Worm (Caenorhabditis elegans): ENCODE data around the gene osm-12.

Gene osm-12

DNA sequence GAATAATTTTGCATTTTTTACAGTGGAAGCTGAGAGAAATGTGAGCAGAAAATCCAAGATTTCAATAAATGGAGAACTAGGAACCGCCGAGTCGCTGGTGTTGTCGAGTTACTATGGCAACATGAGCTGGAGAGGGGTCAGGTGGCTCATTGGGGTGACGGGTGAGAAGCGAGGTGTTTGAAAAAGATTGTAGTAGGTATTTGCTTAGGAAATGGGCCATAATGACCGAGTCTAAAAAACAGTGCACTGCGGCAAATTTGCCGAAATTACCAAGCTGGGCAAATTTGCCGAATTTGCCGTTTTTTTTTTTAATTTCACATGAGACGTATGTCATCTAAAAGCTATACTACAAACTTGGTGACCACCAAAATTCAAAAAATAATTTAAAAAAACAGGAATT lies at the start of gene osm-12:
osm-12 (minus strand) TSS at position 101 of the 400 bp plus-strand sequence.
- TF ChIP-seq ets-7 (tag; optimal IDR thresholded peaks at IDR 0.05), result no peak
- TF ChIP-seq B0310.2 (tag; optimal IDR thresholded peaks at IDR 0.05), result no peak
- no peak for TF ChIP-seq hmbx-1 (tag; optimal IDR thresholded peaks at IDR 0.05)
- no peak for TF ChIP-seq tbx-37 (GFP tag; conservative IDR thresholded peaks at IDR 0.05)
- TF ChIP-seq hnd-1 (tag; optimal IDR thresholded peaks at IDR 0.05), result no peak
- no peak for TF ChIP-seq scrt-1 (GFP tag; IDR thresholded peaks at IDR 0.05)
- TF ChIP-seq tra-4 (tag; optimal IDR thresholded peaks at IDR 0.05), result no peak
- no peak for TF ChIP-seq aly-1 (tag; optimal IDR thresholded peaks at IDR 0.05)
- TF ChIP-seq pes-1 (GFP tag; IDR thresholded peaks at IDR 0.05), result no peak
- TF ChIP-seq flt-1 (GFP tag; IDR thresholded peaks at IDR 0.05), result no peak
- no peak for TF ChIP-seq sea-1 (GFP tag; conservative IDR thresholded peaks at IDR 0.05)

DNA sequence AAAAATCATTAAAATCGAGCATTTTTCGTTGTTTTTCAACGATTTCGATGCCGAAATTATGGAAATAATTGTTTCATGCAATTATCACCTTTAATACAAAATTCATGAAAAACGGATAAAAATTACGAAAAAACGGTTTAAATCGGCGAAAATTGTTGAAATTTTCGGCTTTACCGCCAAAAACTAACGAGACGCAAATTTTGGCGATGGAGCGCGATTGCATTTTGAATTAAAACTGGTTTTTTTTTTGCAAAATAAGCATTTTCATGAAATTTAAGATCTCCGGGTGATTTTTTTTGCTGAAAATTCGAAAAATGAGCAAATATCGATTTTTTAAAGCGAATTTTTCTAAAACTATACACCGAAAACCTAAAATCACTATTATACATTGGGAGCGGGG lies 48.8 kb upstream of the osm-12 start:
- TF ChIP-seq tbx-11 (GFP tag; IDR thresholded peaks at IDR 0.05) (no peak), ama-1 (optimal IDR thresholded peaks at IDR 0.05) (no peak), hnd-1 (tag; optimal IDR thresholded peaks at IDR 0.05) (no peak), tra-4 (tag; optimal IDR thresholded peaks at IDR 0.05) (no peak), B0310.2 (tag; optimal IDR thresholded peaks at IDR 0.05) (no peak), ets-7 (tag; optimal IDR thresholded peaks at IDR 0.05) (no peak), hmbx-1 (tag; optimal IDR thresholded peaks at IDR 0.05) (no peak), F13C5.2 (tag; optimal IDR thresholded peaks at IDR 0.05) (no peak), ceh-36 (tag; optimal IDR thresholded peaks at IDR 0.05) (no peak), flt-1 (GFP tag; IDR thresholded peaks at IDR 0.05) (no peak), hmg-4 (GFP tag; optimal IDR thresholded peaks at IDR 0.05) (no peak), tbx-37 (GFP tag; conservative IDR thresholded peaks at IDR 0.05) (no peak), aly-1 (tag; optimal IDR thresholded peaks at IDR 0.05) (no peak), scrt-1 (GFP tag; IDR thresholded peaks at IDR 0.05) (no peak), pes-1 (GFP tag; IDR thresholded peaks at IDR 0.05) (no peak), sea-1 (GFP tag; conservative IDR thresholded peaks at IDR 0.05) (no peak), ceh-13 (GFP tag; optimal IDR thresholded peaks at IDR 0.05) (no peak)

DNA sequence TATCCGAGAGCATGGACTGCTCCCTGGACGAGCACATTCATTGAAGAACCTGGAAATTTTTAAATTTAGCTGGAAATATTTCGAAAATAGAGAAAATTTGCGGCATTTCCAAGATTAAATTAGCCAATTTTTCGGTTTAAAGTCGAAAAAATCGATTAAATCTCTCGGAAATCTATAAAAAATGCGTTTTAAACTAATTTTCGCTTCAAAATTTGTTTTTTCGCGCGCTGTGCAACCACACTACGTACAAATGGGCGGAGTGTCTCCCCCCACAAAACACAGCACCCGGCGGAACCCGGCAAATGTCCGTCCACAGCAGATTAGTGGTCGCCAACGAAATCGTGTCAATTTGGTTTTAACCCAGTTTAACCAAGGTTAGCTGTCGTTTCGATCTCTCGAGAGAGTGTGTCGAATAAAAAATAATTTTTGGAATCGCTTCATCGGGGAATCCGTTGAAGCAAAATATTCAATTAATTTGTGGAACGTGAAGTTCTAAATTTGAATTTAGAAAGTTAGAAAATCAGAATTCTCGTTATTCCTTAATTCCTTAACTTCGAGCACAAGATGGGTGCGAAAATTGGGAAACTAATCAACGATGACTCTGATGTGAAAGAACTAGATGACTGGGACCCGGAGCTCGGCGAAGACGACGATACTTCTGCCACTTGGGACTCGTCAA lies 47.9 kb upstream of the osm-12 start, which contains the start of the genes tim-1 and Y75B8A.23:
tim-1 (minus strand) TSS at position 51 of the 679 bp plus-strand sequence.
Y75B8A.23 (plus strand) TSS at position 547 of the 679 bp plus-strand sequence.
- peak; percentile 48 for TF ChIP-seq aly-1 (tag; optimal IDR thresholded peaks at IDR 0.05)
- TF ChIP-seq hmg-4 (GFP tag; optimal IDR thresholded peaks at IDR 0.05), result peak; percentile 25
- peak; percentile 69 for TF ChIP-seq flt-1 (GFP tag; IDR thresholded peaks at IDR 0.05)
- peak; percentile 61 for TF ChIP-seq pes-1 (GFP tag; IDR thresholded peaks at IDR 0.05)
- TF ChIP-seq F13C5.2 (tag; optimal IDR thresholded peaks at IDR 0.05), result peak; percentile 86
- TF ChIP-seq tbx-37 (GFP tag; conservative IDR thresholded peaks at IDR 0.05), result no peak
- no peak for TF ChIP-seq hmbx-1 (tag; optimal IDR thresholded peaks at IDR 0.05)
- TF ChIP-seq B0310.2 (tag; optimal IDR thresholded peaks at IDR 0.05), result peak; percentile 58
- TF ChIP-seq hnd-1 (tag; optimal IDR thresholded peaks at IDR 0.05), result no peak
- no peak for TF ChIP-seq ets-7 (tag; optimal IDR thresholded peaks at IDR 0.05)
- no peak for TF ChIP-seq tbx-11 (GFP tag; IDR thresholded peaks at IDR 0.05)
- peak; percentile 15 for TF ChIP-seq ceh-13 (GFP tag; optimal IDR thresholded peaks at IDR 0.05)
- peak; percentile 74 for TF ChIP-seq ceh-36 (tag; optimal IDR thresholded peaks at IDR 0.05)
- no peak for TF ChIP-seq scrt-1 (GFP tag; IDR thresholded peaks at IDR 0.05)
- TF ChIP-seq tra-4 (tag; optimal IDR thresholded peaks at IDR 0.05), result peak; percentile 38
- TF ChIP-seq sea-1 (GFP tag; conservative IDR thresholded peaks at IDR 0.05), result peak; percentile 59
- TF ChIP-seq ama-1 (optimal IDR thresholded peaks at IDR 0.05), result peak; percentile 97

DNA sequence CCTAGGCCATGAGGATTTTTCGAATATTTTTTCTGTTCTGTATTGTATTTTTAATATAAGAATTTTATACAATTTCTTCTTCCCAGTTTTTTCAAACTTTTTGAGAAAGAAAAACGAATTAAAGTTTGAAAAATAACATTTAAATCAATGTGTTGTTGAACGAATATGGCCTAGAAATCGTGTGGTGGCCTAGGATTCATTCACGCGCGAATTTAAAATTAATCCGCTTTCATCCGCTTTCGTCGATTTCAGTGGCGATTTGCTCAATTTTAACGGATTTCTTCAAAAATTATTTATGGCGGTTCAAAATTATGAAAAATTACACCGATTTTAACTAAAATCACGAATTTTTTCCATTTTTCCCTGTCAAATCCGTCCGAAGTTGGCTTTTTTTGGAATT lies 45.0 kb upstream of the osm-12 start:
- TF ChIP-seq ceh-36 (tag; optimal IDR thresholded peaks at IDR 0.05) (no peak), ama-1 (optimal IDR thresholded peaks at IDR 0.05) (no peak), B0310.2 (tag; optimal IDR thresholded peaks at IDR 0.05) (no peak), tra-4 (tag; optimal IDR thresholded peaks at IDR 0.05) (no peak), aly-1 (tag; optimal IDR thresholded peaks at IDR 0.05) (no peak), hmbx-1 (tag; optimal IDR thresholded peaks at IDR 0.05) (no peak), F13C5.2 (tag; optimal IDR thresholded peaks at IDR 0.05) (no peak), ceh-13 (GFP tag; optimal IDR thresholded peaks at IDR 0.05) (no peak), hmg-4 (GFP tag; optimal IDR thresholded peaks at IDR 0.05) (no peak), hnd-1 (tag; optimal IDR thresholded peaks at IDR 0.05) (no peak)

DNA sequence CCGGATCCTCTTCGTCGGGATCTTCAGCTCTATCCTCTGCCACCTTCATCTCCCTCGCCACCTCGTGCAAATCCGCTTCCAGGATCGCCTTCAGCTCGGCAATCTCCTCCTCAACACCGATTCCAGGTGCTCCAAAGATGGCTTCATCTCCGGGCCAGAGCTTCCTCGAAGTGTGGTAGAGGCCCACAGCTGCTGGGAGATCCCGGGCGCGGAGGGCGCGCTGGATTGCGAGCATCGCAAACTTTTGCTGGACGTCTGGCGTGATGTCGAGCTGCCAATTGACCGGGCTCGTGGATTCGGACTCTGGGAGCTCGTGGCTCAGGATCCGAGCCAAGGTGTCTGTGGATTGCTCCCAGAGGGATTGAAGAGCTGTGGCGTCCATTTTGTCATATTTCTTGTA lies 43.2 kb upstream of the osm-12 start:
- TF ChIP-seq ceh-13 (GFP tag; optimal IDR thresholded peaks at IDR 0.05), result no peak
- TF ChIP-seq tra-4 (tag; optimal IDR thresholded peaks at IDR 0.05), result no peak
- TF ChIP-seq hnd-1 (tag; optimal IDR thresholded peaks at IDR 0.05), result no peak
- TF ChIP-seq flt-1 (GFP tag; IDR thresholded peaks at IDR 0.05), result no peak
- TF ChIP-seq scrt-1 (GFP tag; IDR thresholded peaks at IDR 0.05), result no peak
- no peak for TF ChIP-seq pes-1 (GFP tag; IDR thresholded peaks at IDR 0.05)
- no peak for TF ChIP-seq tbx-11 (GFP tag; IDR thresholded peaks at IDR 0.05)
- no peak for TF ChIP-seq ceh-36 (tag; optimal IDR thresholded peaks at IDR 0.05)
- no peak for TF ChIP-seq tbx-37 (GFP tag; conservative IDR thresholded peaks at IDR 0.05)

DNA sequence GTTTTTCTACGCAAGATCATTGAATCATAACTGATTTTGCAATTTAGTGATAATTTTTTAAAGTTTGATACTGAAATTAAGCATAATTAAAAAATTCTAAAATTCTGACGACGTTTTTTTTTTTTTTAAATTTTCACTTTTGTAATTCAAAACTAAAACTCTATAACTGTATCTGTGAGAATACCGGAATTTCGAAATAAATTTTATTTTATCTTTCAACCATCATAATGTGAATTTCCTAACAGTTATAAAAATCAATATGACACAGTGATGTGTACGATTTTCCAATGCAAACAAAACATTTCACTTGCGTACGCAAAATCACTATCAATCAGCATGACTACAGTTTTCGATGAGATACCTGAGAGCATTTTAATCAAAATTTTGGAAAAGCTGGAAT lies 33.6 kb upstream of the osm-12 start, which contains the start of the genes grl-15 and fbxa-89:
grl-15 (minus strand) TSS at position 101 of the 400 bp plus-strand sequence.
fbxa-89 (plus strand) TSS at position 271 of the 400 bp plus-strand sequence.
- TF ChIP-seq hnd-1 (tag; optimal IDR thresholded peaks at IDR 0.05) (no peak), tra-4 (tag; optimal IDR thresholded peaks at IDR 0.05) (no peak), B0310.2 (tag; optimal IDR thresholded peaks at IDR 0.05) (no peak), pes-1 (GFP tag; IDR thresholded peaks at IDR 0.05) (no peak), ceh-13 (GFP tag; optimal IDR thresholded peaks at IDR 0.05) (no peak), scrt-1 (GFP tag; IDR thresholded peaks at IDR 0.05) (no peak), tbx-37 (GFP tag; conservative IDR thresholded peaks at IDR 0.05) (no peak), ama-1 (optimal IDR thresholded peaks at IDR 0.05) (no peak), ceh-36 (tag; optimal IDR thresholded peaks at IDR 0.05) (no peak), ets-7 (tag; optimal IDR thresholded peaks at IDR 0.05) (no peak), aly-1 (tag; optimal IDR thresholded peaks at IDR 0.05) (no peak), sea-1 (GFP tag; conservative IDR thresholded peaks at IDR 0.05) (no peak), tbx-11 (GFP tag; IDR thresholded peaks at IDR 0.05) (no peak)

DNA sequence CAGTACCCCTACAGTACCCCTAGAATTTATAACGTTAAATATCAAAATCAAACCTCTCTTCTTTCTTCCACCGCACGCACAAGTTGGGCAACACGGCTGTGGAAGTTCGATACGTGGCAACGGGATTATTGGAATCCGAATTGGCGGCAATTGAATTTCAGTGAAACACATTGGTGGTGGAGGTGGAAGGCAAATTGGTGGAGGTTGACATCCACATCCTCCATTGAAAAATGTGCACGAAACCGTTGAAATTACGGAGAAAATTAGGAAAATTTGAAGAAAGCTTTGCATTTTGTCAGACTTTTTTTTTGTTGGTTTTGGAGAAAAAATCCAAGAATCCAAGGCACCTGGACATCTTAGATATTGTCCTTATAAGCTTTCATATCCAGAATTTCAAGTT lies 33.0 kb upstream of the osm-12 start:
- TF ChIP-seq F13C5.2 (tag; optimal IDR thresholded peaks at IDR 0.05) (no peak), sea-1 (GFP tag; conservative IDR thresholded peaks at IDR 0.05) (no peak), pes-1 (GFP tag; IDR thresholded peaks at IDR 0.05) (no peak), ets-7 (tag; optimal IDR thresholded peaks at IDR 0.05) (no peak), scrt-1 (GFP tag; IDR thresholded peaks at IDR 0.05) (no peak), hmbx-1 (tag; optimal IDR thresholded peaks at IDR 0.05) (no peak), tbx-11 (GFP tag; IDR thresholded peaks at IDR 0.05) (no peak), ceh-36 (tag; optimal IDR thresholded peaks at IDR 0.05) (no peak)
